Worm (Caenorhabditis elegans): ENCODE data around the gene ostf-4.

ostf-4 gene

ce11 chrIII:10341758-10342157 lies 23.4 kb upstream of the ostf-4 start, which contains the start of gene tbx-9:
TSS of gene tbx-9 (minus strand) at chrIII:10341858.
- no peak for TF ChIP-seq W03F9.2 (tag; optimal IDR thresholded peaks at IDR 0.05)
- TF ChIP-seq him-1 (tag; optimal IDR thresholded peaks at IDR 0.05) = no peak
- TF ChIP-seq dao-5 (tag; optimal IDR thresholded peaks at IDR 0.05) = no peak

ce11 chrIII:10339949-10340348 lies 21.6 kb upstream of the ostf-4 start:
- no peak for TF ChIP-seq dao-5 (tag; optimal IDR thresholded peaks at IDR 0.05)
- TF ChIP-seq W03F9.2 (tag; optimal IDR thresholded peaks at IDR 0.05) = no peak
- no peak for TF ChIP-seq him-1 (tag; optimal IDR thresholded peaks at IDR 0.05)

ce11 chrIII:10338992-10339852 lies 20.9 kb upstream of the ostf-4 start:
- TF ChIP-seq W03F9.2 (tag; optimal IDR thresholded peaks at IDR 0.05) (no peak), him-1 (tag; optimal IDR thresholded peaks at IDR 0.05) (no peak), dao-5 (tag; optimal IDR thresholded peaks at IDR 0.05) (no peak)

ce11 chrIII:10337508-10338166 lies 19.3 kb upstream of the ostf-4 start, which contains the start of gene ttr-15:
TSS of gene ttr-15 (plus strand) at chrIII:10337847.
- TF ChIP-seq him-1 (tag; optimal IDR thresholded peaks at IDR 0.05) = no peak
- no peak for TF ChIP-seq dao-5 (tag; optimal IDR thresholded peaks at IDR 0.05)
- TF ChIP-seq W03F9.2 (tag; optimal IDR thresholded peaks at IDR 0.05) = no peak

- no peak for TF ChIP-seq him-1 (tag; optimal IDR thresholded peaks at IDR 0.05)
- TF ChIP-seq dao-5 (tag; optimal IDR thresholded peaks at IDR 0.05) = no peak
- no peak for TF ChIP-seq W03F9.2 (tag; optimal IDR thresholded peaks at IDR 0.05)
Measured at ce11 chrIII:10336109-10336508, 17.8 kb upstream of the ostf-4 start.

DNA sequence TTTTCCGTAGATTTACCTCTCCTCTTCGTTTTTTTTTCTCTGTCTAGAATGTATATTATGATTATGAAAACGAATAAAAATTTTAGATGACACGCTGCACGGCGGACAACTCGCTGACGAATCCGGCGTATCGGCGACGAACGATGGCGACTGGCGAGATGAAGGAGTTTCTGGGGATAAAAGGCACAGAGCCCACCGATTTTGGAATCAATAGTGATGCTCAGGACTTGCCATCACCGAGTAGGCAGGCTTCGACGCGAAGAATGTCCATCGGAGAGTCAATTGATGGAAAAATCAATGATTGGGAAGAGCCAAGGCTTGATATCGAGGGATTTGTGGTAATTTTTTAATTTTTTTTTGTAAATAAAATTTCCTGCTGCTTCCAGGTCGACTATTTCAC lies 16.7 kb upstream of the ostf-4 start, which contains the start of gene ced-9:
ced-9 (plus strand) TSS at position 87 of the 400 bp plus-strand sequence.
- no peak for TF ChIP-seq him-1 (tag; optimal IDR thresholded peaks at IDR 0.05)
- no peak for TF ChIP-seq dao-5 (tag; optimal IDR thresholded peaks at IDR 0.05)
- no peak for TF ChIP-seq W03F9.2 (tag; optimal IDR thresholded peaks at IDR 0.05)

ce11 chrIII:10333961-10334542 lies 15.7 kb upstream of the ostf-4 start, which contains the start of the genes jmjd-4 and mev-1:
TSS of gene jmjd-4 (minus strand) at chrIII:10334018.
TSS of gene mev-1 (plus strand) at chrIII:10334277.
- TF ChIP-seq dao-5 (tag; optimal IDR thresholded peaks at IDR 0.05) (no peak), him-1 (tag; optimal IDR thresholded peaks at IDR 0.05) (peak; percentile 67), W03F9.2 (tag; optimal IDR thresholded peaks at IDR 0.05) (peak; percentile 89)

- no peak for TF ChIP-seq W03F9.2 (tag; optimal IDR thresholded peaks at IDR 0.05)
- TF ChIP-seq dao-5 (tag; optimal IDR thresholded peaks at IDR 0.05) = no peak
- no peak for TF ChIP-seq him-1 (tag; optimal IDR thresholded peaks at IDR 0.05)
Measured at ce11 chrIII:10332560-10332959, 14.2 kb upstream of the ostf-4 start, which contains the start of gene T07C4.12. TSS of gene T07C4.12 (minus strand) at chrIII:10332660.

- TF ChIP-seq dao-5 (tag; optimal IDR thresholded peaks at IDR 0.05) (no peak), him-1 (tag; optimal IDR thresholded peaks at IDR 0.05) (no peak), W03F9.2 (tag; optimal IDR thresholded peaks at IDR 0.05) (no peak)
Measured at ce11 chrIII:10331232-10331631, 12.9 kb upstream of the ostf-4 start.

DNA sequence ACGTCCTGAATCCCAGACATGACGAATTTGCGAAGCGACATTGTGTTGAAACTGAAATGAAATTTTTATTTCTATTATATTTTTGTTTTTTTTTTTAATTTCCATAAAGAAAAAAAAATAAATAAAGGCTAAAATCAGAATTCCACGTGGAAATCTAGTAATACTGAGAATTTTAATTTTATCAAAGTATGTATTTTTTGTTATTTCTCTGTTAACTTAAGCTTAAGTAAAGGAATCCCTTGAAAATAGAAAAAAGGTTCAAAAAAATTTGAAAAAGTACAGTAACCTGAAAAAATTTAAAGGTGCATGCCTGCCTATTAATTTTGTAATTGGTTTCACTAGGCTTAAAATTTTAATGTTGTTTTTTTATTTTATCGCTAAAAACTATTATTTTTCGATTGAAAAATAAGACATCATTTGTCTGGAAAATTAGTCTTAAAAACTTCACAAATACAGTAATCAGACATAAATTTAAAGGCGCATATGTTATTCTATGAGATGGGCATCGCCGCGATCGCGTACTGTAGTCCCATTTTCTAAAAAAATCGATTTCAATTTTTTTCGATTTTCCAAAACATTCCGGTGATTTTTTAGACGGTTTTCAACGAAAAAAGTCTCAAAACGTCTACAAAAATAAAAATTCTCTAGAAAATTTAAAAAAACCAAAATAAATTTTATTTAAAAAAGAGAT lies 12.2 kb upstream of the ostf-4 start, which contains the start of gene nex-2:
nex-2 (minus strand) TSS at position 51 of the 691 bp plus-strand sequence.
- TF ChIP-seq W03F9.2 (tag; optimal IDR thresholded peaks at IDR 0.05) = no peak
- TF ChIP-seq dao-5 (tag; optimal IDR thresholded peaks at IDR 0.05) = no peak
- TF ChIP-seq him-1 (tag; optimal IDR thresholded peaks at IDR 0.05) = no peak

DNA sequence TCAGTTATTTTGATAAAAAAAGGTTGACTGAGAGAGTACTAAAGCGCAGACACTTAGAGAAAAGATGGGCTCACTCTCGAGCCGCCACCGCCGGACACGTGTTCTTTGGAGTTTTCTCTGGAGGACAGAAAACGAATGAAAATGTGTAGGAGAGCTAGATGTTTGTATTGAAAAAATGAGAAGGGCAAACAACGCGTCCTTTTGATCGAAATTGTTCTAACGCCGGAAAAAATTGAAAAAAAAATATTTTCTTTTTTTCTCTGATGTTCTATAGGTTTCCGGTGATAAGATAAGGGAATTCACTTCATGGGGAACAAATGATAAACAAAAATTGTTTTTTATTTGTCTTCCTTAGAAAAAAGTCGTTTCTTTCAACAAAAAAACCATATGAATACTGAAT lies 11.5 kb upstream of the ostf-4 start:
- no peak for TF ChIP-seq W03F9.2 (tag; optimal IDR thresholded peaks at IDR 0.05)
- no peak for TF ChIP-seq him-1 (tag; optimal IDR thresholded peaks at IDR 0.05)
- TF ChIP-seq dao-5 (tag; optimal IDR thresholded peaks at IDR 0.05) = no peak

DNA sequence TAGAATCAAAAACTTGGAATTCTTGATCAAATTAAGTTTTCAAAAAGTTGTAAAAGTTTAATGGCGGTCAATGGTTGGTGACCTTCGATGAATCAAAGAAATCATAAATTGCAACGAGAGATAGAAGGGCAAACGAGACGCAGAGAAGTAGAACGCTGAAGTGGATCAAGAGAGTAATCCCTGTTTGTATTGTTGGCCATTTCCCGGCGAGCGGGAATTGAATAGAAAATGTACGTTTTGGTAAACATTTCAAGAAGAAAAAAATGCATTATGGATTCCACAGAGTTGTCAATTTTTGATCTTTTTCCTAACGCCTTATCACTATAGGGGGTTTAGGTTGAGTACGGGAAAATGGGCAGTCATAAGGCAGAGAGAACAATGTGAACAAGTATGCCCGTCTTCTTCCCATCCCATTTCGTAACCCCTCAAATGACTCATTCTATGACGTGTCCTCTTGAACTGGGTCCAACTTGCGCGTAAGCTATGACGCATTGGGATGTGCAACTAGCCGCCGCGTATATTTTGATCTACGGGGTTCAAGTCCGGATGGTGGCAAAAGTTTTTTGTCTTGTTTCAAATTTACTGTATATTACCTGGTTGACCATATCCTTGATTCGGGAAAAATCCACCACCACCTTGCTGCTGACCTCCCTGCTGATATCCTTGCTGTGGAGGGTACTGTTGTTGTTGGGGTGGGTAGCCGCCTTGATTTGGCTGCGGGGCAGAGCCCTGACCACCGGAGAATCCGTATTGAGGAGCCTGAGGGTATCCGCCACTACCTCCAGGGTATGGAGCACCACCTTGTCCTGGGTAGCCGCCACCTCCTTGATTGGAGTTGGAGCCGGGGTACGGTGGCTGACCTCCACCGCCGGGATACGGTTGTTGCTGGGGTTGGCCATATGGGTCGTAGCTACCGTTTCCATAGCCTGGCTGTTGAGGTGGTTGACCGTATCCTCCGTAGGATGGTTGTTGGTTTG lies 10.5 kb upstream of the ostf-4 start:
- no peak for TF ChIP-seq W03F9.2 (tag; optimal IDR thresholded peaks at IDR 0.05)
- no peak for TF ChIP-seq dao-5 (tag; optimal IDR thresholded peaks at IDR 0.05)
- no peak for TF ChIP-seq him-1 (tag; optimal IDR thresholded peaks at IDR 0.05)
